Worm (Caenorhabditis elegans): Measurements from ENCODE around the gene ZK488.5.

DNA sequence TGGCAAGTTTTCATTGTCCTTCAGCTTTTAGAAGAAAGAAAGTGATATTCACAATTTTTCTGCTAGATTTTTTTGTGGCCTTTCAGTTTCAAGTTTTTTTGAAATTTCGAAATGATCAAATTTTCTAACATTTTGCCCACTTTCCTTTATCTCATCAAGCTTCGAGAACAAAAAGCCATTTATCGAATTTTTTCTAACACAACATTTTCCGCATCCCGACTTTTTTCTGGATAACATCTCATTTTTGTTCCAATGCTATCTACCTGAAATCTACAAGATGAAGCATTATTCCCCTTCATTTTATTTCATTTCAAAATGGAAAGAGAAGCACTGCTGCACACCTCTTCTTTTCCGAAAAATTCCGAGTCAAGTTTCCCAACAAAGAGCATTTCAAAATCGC is at the start of gene ZK488.5:
- TF ChIP-seq tra-4 (tag; optimal IDR thresholded peaks at IDR 0.05) = no peak
- TF ChIP-seq flt-1 (GFP tag; IDR thresholded peaks at IDR 0.05) = no peak
- no peak for TF ChIP-seq F13C5.2 (tag; optimal IDR thresholded peaks at IDR 0.05)
- TF ChIP-seq B0310.2 (tag; optimal IDR thresholded peaks at IDR 0.05) = no peak
- no peak for TF ChIP-seq ama-1 (optimal IDR thresholded peaks at IDR 0.05)
- no peak for TF ChIP-seq sea-1 (GFP tag; conservative IDR thresholded peaks at IDR 0.05)
- TF ChIP-seq hnd-1 (tag; optimal IDR thresholded peaks at IDR 0.05) = no peak
- no peak for TF ChIP-seq ets-7 (tag; optimal IDR thresholded peaks at IDR 0.05)
- TF ChIP-seq aly-1 (tag; optimal IDR thresholded peaks at IDR 0.05) = no peak
- TF ChIP-seq scrt-1 (GFP tag; IDR thresholded peaks at IDR 0.05) = no peak
- no peak for TF ChIP-seq tbx-37 (GFP tag; conservative IDR thresholded peaks at IDR 0.05)
- TF ChIP-seq tbx-11 (GFP tag; IDR thresholded peaks at IDR 0.05) = no peak
- TF ChIP-seq ceh-36 (tag; optimal IDR thresholded peaks at IDR 0.05) = no peak
- no peak for TF ChIP-seq hmbx-1 (tag; optimal IDR thresholded peaks at IDR 0.05)

Data from whole organism, early embryonic.